Worm (Caenorhabditis elegans) whole organism, young adult: ENCODE results near the gene Y48A6B.9.

Source experiments
- fkh-3 ChIP-seq: sonication (generic microtip); optimal IDR thresholded peaks from 2 replicates; lab custom pipeline; 2016; ENCODE audit warnings: mild to moderate bottlenecking, missing genetic modification characterization, missing compliant biosample characterization
- madf-6 ChIP-seq: fragments of 200-800 bp; sonication (Bioruptor generic); IDR thresholded peaks from 2 replicates; pipeline ENCODE4 v1.3.6; 2022; ENCODE audit warnings: missing genetic modification reagents, missing genetic modification characterization, missing compliant biosample characterization
- pha-4 ChIP-seq: fragments of 150-350 bp; sonication (generic microtip); optimal IDR thresholded peaks from 2 replicates; lab custom pipeline; 2014; ENCODE audit warnings: missing biosample characterization, missing genetic modification reagents, missing genetic modification characterization

- TF ChIP-seq madf-6 (GFP tag; lab: Robert Waterston, UW) (no peak), pha-4 (tag; lab: Kevin White, UChicago) (no peak), fkh-3 (tag; lab: Kevin White, UChicago) (no peak)
These were observed 7.6 kb downstream of the Y48A6B.9 start for ce11 chrIII:11040606-11041005.
